Fruit fly (Drosophila melanogaster) whole organism, embryonic: Measurements from ENCODE around the gene CG5386.
A peak's percentile ranks its signal among the peaks of the same experiment; 100 is the strongest.

Experiments used
- Adf1 ChIP-seq: fragments of 200-800 bp; sonication (Bioruptor generic); IDR thresholded peaks from 2 replicates; pipeline ENCODE4 v1.3.6; 2022; ENCODE audit warnings: missing biosample characterization, missing genetic modification characterization
- Aef1 ChIP-seq: fragments of 200-800 bp; sonication (Bioruptor generic); IDR thresholded peaks from 3 replicates; pipeline ENCODE4 v1.3.6; 2022; ENCODE audit warnings: missing biosample characterization, missing genetic modification characterization
- CG10147 ChIP-seq: fragments of 200-800 bp; sonication (Bioruptor generic); optimal IDR thresholded peaks from 2 replicates; lab custom pipeline; 2019; ENCODE audit warnings: missing biosample characterization, mild to moderate bottlenecking, missing genetic modification characterization, moderate library complexity
- CG11456 ChIP-seq: fragments of 200-800 bp; sonication (Bioruptor generic); IDR thresholded peaks from 3 replicates; pipeline ENCODE4 v1.3.6; 2022; ENCODE audit warnings: missing biosample characterization, missing genetic modification characterization
- CG12299 ChIP-seq: fragments of 200-800 bp; sonication (Bioruptor generic); optimal IDR thresholded peaks from 2 replicates; lab custom pipeline; 2018; ENCODE audit warnings: missing biosample characterization, mild to moderate bottlenecking, missing genetic modification characterization
- CG1233 ChIP-seq: fragments of 200-800 bp; sonication (Bioruptor generic); optimal IDR thresholded peaks from 4 replicates; lab custom pipeline; 2018; ENCODE audit warnings: missing biosample characterization, mild to moderate bottlenecking, missing genetic modification characterization
- CG13287 ChIP-seq: fragments of 200-800 bp; sonication (Bioruptor generic); IDR thresholded peaks from 2 replicates; pipeline ENCODE4 v1.3.6; 2022; ENCODE audit warnings: missing biosample characterization, missing genetic modification characterization; ENCODE audit not compliant: partially characterized antibody
- CG14050 ChIP-seq: fragments of 200-800 bp; sonication (Bioruptor generic); IDR thresholded peaks from 3 replicates; pipeline ENCODE4 v1.3.6; 2022; ENCODE audit warnings: missing biosample characterization, missing genetic modification characterization
- CG14667 ChIP-seq: fragments of 200-800 bp; sonication (Bioruptor generic); IDR thresholded peaks from 2 replicates; pipeline ENCODE4 v1.3.6; 2022; ENCODE audit warnings: missing biosample characterization, missing genetic modification characterization
- CG15479 ChIP-seq: fragments of 200-800 bp; sonication (Bioruptor generic); optimal IDR thresholded peaks from 3 replicates; lab custom pipeline; 2019; ENCODE audit warnings: missing biosample characterization, mild to moderate bottlenecking, missing genetic modification characterization, moderate library complexity
- CG17829 ChIP-seq: fragments of 200-800 bp; optimal IDR thresholded peaks from 2 replicates; lab custom pipeline; 2019; ENCODE audit warnings: missing biosample characterization, mild to moderate bottlenecking, missing genetic modification characterization, moderate library complexity
- CG18764 ChIP-seq: fragments of 200-800 bp; sonication (Bioruptor generic); optimal IDR thresholded peaks from 3 replicates; lab custom pipeline; 2016; ENCODE audit warnings: missing biosample characterization, missing genetic modification characterization
- CG2116 ChIP-seq: fragments of 200-800 bp; sonication (Bioruptor generic); optimal IDR thresholded peaks from 3 replicates; lab custom pipeline; 2018; ENCODE audit warnings: missing biosample characterization, mild to moderate bottlenecking, missing genetic modification characterization
- CG2120 ChIP-seq: fragments of 200-800 bp; sonication (Bioruptor generic); optimal IDR thresholded peaks from 3 replicates; lab custom pipeline; 2016; ENCODE audit warnings: missing biosample characterization, missing genetic modification characterization
- CG31388 ChIP-seq: fragments of 200-800 bp; sonication (Bioruptor generic); optimal IDR thresholded peaks from 2 replicates; lab custom pipeline; 2016; ENCODE audit warnings: missing biosample characterization, missing genetic modification characterization
- CG3838 ChIP-seq: fragments of 200-800 bp; sonication (Bioruptor generic); optimal IDR thresholded peaks from 3 replicates; lab custom pipeline; 2016; ENCODE audit warnings: missing biosample characterization, missing genetic modification characterization
- CG4282 ChIP-seq: fragments of 200-800 bp; sonication (Bioruptor generic); optimal IDR thresholded peaks from 2 replicates; lab custom pipeline; 2016; ENCODE audit warnings: missing biosample characterization, missing genetic modification characterization
- CG4820 ChIP-seq: fragments of 200-800 bp; sonication (Bioruptor generic); optimal IDR thresholded peaks from 3 replicates; lab custom pipeline; 2016; ENCODE audit warnings: missing biosample characterization, missing genetic modification characterization
- CG6272 ChIP-seq: fragments of 200-800 bp; sonication (Bioruptor generic); IDR thresholded peaks from 2 replicates; pipeline ENCODE4 v1.3.6; 2022; ENCODE audit warnings: missing biosample characterization, missing genetic modification characterization
- CG6689 ChIP-seq: fragments of 200-800 bp; sonication (Bioruptor generic); IDR thresholded peaks from 2 replicates; pipeline ENCODE4 v1.3.6; 2022; ENCODE audit warnings: missing biosample characterization, missing genetic modification characterization
- CG7745 ChIP-seq: fragments of 200-800 bp; sonication (Bioruptor generic); optimal IDR thresholded peaks from 2 replicates; lab custom pipeline; 2018; ENCODE audit warnings: missing biosample characterization, mild to moderate bottlenecking, missing genetic modification characterization, moderate library complexity
- CG7786 ChIP-seq: fragments of 200-800 bp; sonication (Bioruptor generic); optimal IDR thresholded peaks from 2 replicates; lab custom pipeline; 2016; ENCODE audit warnings: missing biosample characterization, missing genetic modification characterization
- CG8359 ChIP-seq: fragments of 200-800 bp; sonication (Bioruptor generic); optimal IDR thresholded peaks from 2 replicates; lab custom pipeline; 2017; ENCODE audit warnings: missing biosample characterization, mild to moderate bottlenecking, missing genetic modification characterization, borderline replicate concordance
- CG8765 ChIP-seq: fragments of 200-800 bp; sonication (Bioruptor generic); IDR thresholded peaks from 2 replicates; pipeline ENCODE4 v1.3.6; 2022; ENCODE audit warnings: missing biosample characterization, missing genetic modification characterization
- CG9609 ChIP-seq: fragments of 200-800 bp; sonication (Bioruptor generic); optimal IDR thresholded peaks from 3 replicates; lab custom pipeline; 2016; ENCODE audit warnings: missing biosample characterization, missing genetic modification characterization
- Fer3 ChIP-seq: fragments of 200-800 bp; sonication (Bioruptor generic); optimal IDR thresholded peaks from 2 replicates; lab custom pipeline; 2018; ENCODE audit warnings: missing biosample characterization, mild to moderate bottlenecking, missing genetic modification characterization, moderate library complexity
- GATAe ChIP-seq: fragments of 200-800 bp; sonication (Bioruptor generic); conservative IDR thresholded peaks from 2 replicates; pipeline ENCODE4 v1.3.6; 2022; ENCODE audit warnings: missing biosample characterization, missing genetic modification characterization
- Hr51 ChIP-seq, 2 experiments: fragments of 200-800 bp; sonication (Bioruptor generic); optimal IDR thresholded peaks; 2 replicates in 1 of 2; 3 replicates in 1 of 2; lab custom pipeline; 2016 to 2018; ENCODE audit warnings: missing biosample characterization in 2 of 2, missing genetic modification characterization in 2 of 2, mild to moderate bottlenecking in 1 of 2, moderate library complexity in 1 of 2
- Rx ChIP-seq: fragments of 200-800 bp; sonication (Bioruptor generic); IDR thresholded peaks from 2 replicates; pipeline ENCODE4 v1.3.6; 2022; ENCODE audit warnings: missing biosample characterization, missing genetic modification characterization
- Sry-δ ChIP-seq: fragments of 200-800 bp; sonication (Bioruptor generic); optimal IDR thresholded peaks from 2 replicates; lab custom pipeline; 2016; ENCODE audit warnings: missing biosample characterization, missing genetic modification characterization
- Stat92E ChIP-seq, 3 experiments: fragments of >200 bp in 2 of 3; fragments of 200-800 bp in 1 of 3; sonication (Bioruptor generic) in 1 of 3; optimal IDR thresholded peaks; 2 replicates each; lab custom pipeline; 2017 to 2019; ENCODE audit warnings: missing biosample characterization in 3 of 3, missing genetic modification characterization in 3 of 3, mild to moderate bottlenecking in 1 of 3, moderate library complexity in 1 of 3
- YL-1 ChIP-seq: fragments of 200-800 bp; sonication (Bioruptor generic); optimal IDR thresholded peaks from 3 replicates; lab custom pipeline; 2017; ENCODE audit warnings: missing biosample characterization, mild to moderate bottlenecking, missing genetic modification characterization
- al ChIP-seq: fragments of 200-800 bp; sonication (Bioruptor generic); IDR thresholded peaks from 2 replicates; pipeline ENCODE4 v1.3.6; 2022; ENCODE audit warnings: missing biosample characterization, missing genetic modification characterization
- bowl ChIP-seq: fragments of 200-800 bp; sonication (Bioruptor generic); IDR thresholded peaks from 2 replicates; pipeline ENCODE4 v1.3.6; 2022; ENCODE audit warnings: missing biosample characterization, missing genetic modification characterization
- da ChIP-seq: fragments of 200-800 bp; sonication (Bioruptor generic); optimal IDR thresholded peaks from 2 replicates; lab custom pipeline; 2016; ENCODE audit warnings: missing biosample characterization, missing genetic modification characterization
- fd102C ChIP-seq: fragments of 200-800 bp; sonication (Bioruptor generic); optimal IDR thresholded peaks from 2 replicates; lab custom pipeline; 2018; ENCODE audit warnings: missing biosample characterization, mild to moderate bottlenecking, missing genetic modification characterization, moderate library complexity
- hb ChIP-seq: fragments of 200-800 bp; sonication (Bioruptor generic); IDR thresholded peaks from 3 replicates; pipeline ENCODE4 v1.3.6; 2022; ENCODE audit warnings: missing biosample characterization, missing genetic modification characterization; ENCODE audit not compliant: partially characterized antibody
- hth ChIP-seq: fragments of >200 bp; optimal IDR thresholded peaks from 2 replicates; lab custom pipeline; 2017; ENCODE audit warnings: inconsistent platforms
- klu ChIP-seq: fragments of 200-800 bp; sonication (Bioruptor generic); IDR thresholded peaks from 2 replicates; pipeline ENCODE4 v1.3.6; 2022; ENCODE audit warnings: missing biosample characterization, missing genetic modification characterization
- lola ChIP-seq, 3 experiments: fragments of >200 bp in 2 of 3; fragments of 200-800 bp in 1 of 3; sonication (Bioruptor generic) in 1 of 3; optimal IDR thresholded peaks; 2 replicates each; lab custom pipeline; 2017 to 2019; ENCODE audit warnings: missing biosample characterization in 3 of 3, missing genetic modification characterization in 3 of 3, mild to moderate bottlenecking in 1 of 3, moderate library complexity in 1 of 3
- org-1 ChIP-seq: fragments of 200-800 bp; sonication (Bioruptor generic); optimal IDR thresholded peaks from 2 replicates; lab custom pipeline; 2017; ENCODE audit warnings: missing biosample characterization, missing genetic modification characterization
- otp ChIP-seq: fragments of 200-800 bp; sonication (Bioruptor generic); IDR thresholded peaks from 3 replicates; pipeline ENCODE4, ENCODE4 v1.3.6; 2022; ENCODE audit warnings: missing biosample characterization, missing genetic modification characterization
- pros ChIP-seq: fragments of 200-800 bp; sonication (Bioruptor generic); optimal IDR thresholded peaks from 3 replicates; lab custom pipeline; 2019; ENCODE audit warnings: missing biosample characterization, mild to moderate bottlenecking, missing genetic modification characterization, moderate library complexity
- row ChIP-seq: fragments of 200-800 bp; sonication (Bioruptor generic); IDR thresholded peaks from 3 replicates; pipeline ENCODE4 v1.3.6; 2022; ENCODE audit warnings: missing biosample characterization, missing genetic modification characterization
- sc ChIP-seq, 3 experiments: fragments of >200 bp in 2 of 3; fragments of 200-800 bp in 1 of 3; sonication (Bioruptor generic) in 1 of 3; optimal IDR thresholded peaks; 2 replicates in 2 of 3; 3 replicates in 1 of 3; lab custom pipeline; 2017; ENCODE audit warnings: mild to moderate bottlenecking in 1 of 3, missing biosample characterization in 1 of 3, missing genetic modification characterization in 1 of 3, missing genetic modification reagents in 1 of 3
- shn ChIP-seq: fragments of 200-800 bp; sonication (Bioruptor generic); optimal IDR thresholded peaks from 3 replicates; lab custom pipeline; 2016; ENCODE audit warnings: missing biosample characterization, missing genetic modification characterization
- sisA ChIP-seq: fragments of 200-800 bp; sonication (Bioruptor generic); IDR thresholded peaks from 2 replicates; pipeline ENCODE4 v1.3.6; 2022; ENCODE audit warnings: missing biosample characterization, missing genetic modification characterization
- sug ChIP-seq: fragments of 200-800 bp; optimal IDR thresholded peaks from 2 replicates; lab custom pipeline; 2019; ENCODE audit warnings: missing biosample characterization, mild to moderate bottlenecking, missing genetic modification characterization, moderate library complexity
- zfh2 ChIP-seq: fragments of 200-800 bp; sonication (Bioruptor generic); optimal IDR thresholded peaks from 2 replicates; lab custom pipeline; 2016; ENCODE audit warnings: missing biosample characterization, missing genetic modification characterization

The CG5386 gene

DNA sequence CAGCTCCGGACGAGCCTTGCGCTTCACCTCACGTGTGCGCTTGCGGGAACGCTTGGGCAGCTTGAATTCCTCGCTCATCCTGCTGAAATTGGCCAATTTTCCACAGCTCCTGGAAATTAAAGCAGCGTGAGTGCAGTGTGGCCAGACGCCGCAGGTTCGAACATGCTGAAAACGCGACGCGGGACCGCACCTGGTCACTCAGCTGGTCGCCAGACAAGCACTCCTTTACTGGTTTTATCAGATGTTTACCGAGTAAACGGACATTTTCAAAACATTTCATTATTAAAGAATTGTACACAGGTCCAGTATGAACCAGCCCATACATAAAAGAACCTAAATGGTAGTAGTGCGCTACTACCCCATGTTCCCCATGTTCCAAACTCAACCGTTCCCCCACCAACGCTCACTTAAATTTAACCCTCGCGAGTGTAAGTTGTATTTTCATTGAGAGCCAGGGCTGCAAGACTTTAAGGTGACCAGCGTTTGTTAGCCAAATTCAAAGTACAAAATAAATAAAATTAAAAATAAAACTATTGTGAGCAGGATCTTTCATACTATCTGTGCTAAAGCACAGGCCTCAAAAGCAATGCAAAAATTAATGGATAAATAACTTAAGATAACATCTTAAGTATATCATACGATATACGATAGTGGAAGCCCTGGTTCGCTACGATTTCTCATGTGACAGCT, 20.3 kb upstream of the CG5386 start, which contains the start of the genes JMJD6, CG7071 and Muted (continued):
- TF ChIP-seq CG7745 (tag; lab: Kevin White, UChicago) (peak; percentile 13), fd102C (GFP tag; lab: Kevin White, UChicago) (peak; percentile 45), Sry-δ (GFP tag; lab: Kevin White, UChicago) (peak; percentile 71), Adf1 (peak; percentile 69), GATAe (GFP tag; lab: Robert Waterston, UW) (peak; percentile 85), Aef1 (GFP tag; lab: Robert Waterston, UW) (peak; percentile 87), CG6689 (GFP tag; lab: Robert Waterston, UW) (peak; percentile 92), CG11456 (GFP tag; lab: Robert Waterston, UW) (peak; percentile 93), pros (GFP tag; lab: Kevin White, UChicago) (peak; percentile 25), CG10147 (GFP tag; lab: Kevin White, UChicago) (peak; percentile 91), CG18764 (GFP tag; lab: Kevin White, UChicago) (peak; percentile 87), al (GFP tag; lab: Robert Waterston, UW) (peak; percentile 92), hb (peak; percentile 74; the same call in 2 of the 3 replicates), sisA (GFP tag; lab: Robert Waterston, UW) (peak; percentile 93), row (GFP tag; lab: Robert Waterston, UW) (peak; percentile 98), CG14667 (GFP tag; lab: Robert Waterston, UW) (peak; percentile 89), zfh2 (GFP tag; lab: Kevin White, UChicago) (peak; percentile 95), CG3838 (GFP tag; lab: Kevin White, UChicago) (peak; percentile 86), CG9609 (GFP tag; lab: Kevin White, UChicago) (peak; percentile 83), sug (tag; lab: Kevin White, UChicago) (peak; percentile 88), org-1 (peak; percentile 54), CG2120 (GFP tag; lab: Kevin White, UChicago) (peak; percentile 98), Rx (peak; percentile 90), CG8359 (GFP tag; lab: Kevin White, UChicago) (peak; percentile 44), lola (GFP tag; optimal IDR thresholded peaks at IDR 0.05; lab: Kevin White, UChicago) (peak in 1 of 3 experiments; percentile 88), CG12299 (tag; lab: Kevin White, UChicago) (peak; percentile 91), CG14050 (GFP tag; lab: Robert Waterston, UW) (peak; percentile 85), bowl (peak; percentile 67; the same call in 1 of the 2 replicates), CG8765 (peak; percentile 90), CG4282 (GFP tag; lab: Kevin White, UChicago) (peak; percentile 88), Fer3 (peak; percentile 93), CG4820 (peak; percentile 86), CG6272 (GFP tag; lab: Robert Waterston, UW) (peak; percentile 89), CG31388 (peak; percentile 75), CG1233 (GFP tag; lab: Kevin White, UChicago) (peak; percentile 87), hth (lab: Kevin White, UChicago) (no peak), sc (optimal IDR thresholded peaks at IDR 0.05; lab: Kevin White, UChicago) (no peak), sc (GFP tag; optimal IDR thresholded peaks at IDR 0.05; lab: Kevin White, UChicago) (peak; percentile 83), CG2116 (GFP tag; lab: Kevin White, UChicago) (peak; percentile 87), CG17829 (tag; lab: Kevin White, UChicago) (peak; percentile 88), YL-1 (peak; percentile 96), otp (peak; percentile 85; the same call in 2 of the 3 replicates), klu (GFP tag; lab: Robert Waterston, UW) (peak; percentile 85), CG7786 (GFP tag; lab: Kevin White, UChicago) (peak; percentile 84), CG13287 (GFP tag; lab: Robert Waterston, UW) (peak; percentile 94), Stat92E (GFP tag; optimal IDR thresholded peaks at IDR 0.05; lab: Kevin White, UChicago) (peak in 1 of 3 experiments; percentile 22), Hr51 (GFP tag; optimal IDR thresholded peaks at IDR 0.05; lab: Kevin White, UChicago) (peak; percentile 89 to 94), CG15479 (no peak), da (GFP tag; lab: Kevin White, UChicago) (peak; percentile 34), shn (GFP tag; lab: Kevin White, UChicago) (peak; percentile 83)
